Worm (Caenorhabditis elegans): Measurements from ENCODE around the gene ncr-1.

Gene ncr-1

ce11 chrX:4439616-4440015, 49.0 kb downstream of the ncr-1 start:
- TF ChIP-seq nhr-237 (tag; optimal IDR thresholded peaks at IDR 0.05): no peak
- no peak for TF ChIP-seq ham-2 (GFP tag; optimal IDR thresholded peaks at IDR 0.05)
- no peak for TF ChIP-seq snpc-4 (tag; optimal IDR thresholded peaks at IDR 0.05)
- no peak for TF ChIP-seq lin-13 (tag; optimal IDR thresholded peaks at IDR 0.05)
- no peak for TF ChIP-seq cnd-1 (tag; optimal IDR thresholded peaks at IDR 0.05)
- no peak for TF ChIP-seq elt-1 (tag; optimal IDR thresholded peaks at IDR 0.05; ENCODE audit: borderline replicate concordance, insufficient read depth)
- no peak for TF ChIP-seq tbx-8 (GFP tag; optimal IDR thresholded peaks at IDR 0.05)
- TF ChIP-seq nhr-2 (tag; optimal IDR thresholded peaks at IDR 0.05): no peak

ce11 chrX:4438823-4439222, 49.8 kb downstream of the ncr-1 start:
- TF ChIP-seq M03D4.4 (tag; optimal IDR thresholded peaks at IDR 0.05) (no peak), nhr-28 (tag; optimal IDR thresholded peaks at IDR 0.05) (no peak), nhr-76 (tag; optimal IDR thresholded peaks at IDR 0.05) (no peak), blmp-1 (tag; optimal IDR thresholded peaks at IDR 0.05) (no peak), ceh-83 (GFP tag; optimal IDR thresholded peaks at IDR 0.05) (no peak)

- TF ChIP-seq blmp-1 (tag; optimal IDR thresholded peaks at IDR 0.05) (no peak), unc-62 (GFP tag; optimal IDR thresholded peaks at IDR 0.05) (no peak), sem-2 (GFP tag; optimal IDR thresholded peaks at IDR 0.05) (no peak), hlh-1 (tag; optimal IDR thresholded peaks at IDR 0.05) (peak; percentile 18), snpc-4 (tag; optimal IDR thresholded peaks at IDR 0.05) (no peak), ceh-39 (tag; optimal IDR thresholded peaks at IDR 0.05) (no peak), ces-1 (GFP tag; optimal IDR thresholded peaks at IDR 0.05) (peak; percentile 8), elt-1 (tag; optimal IDR thresholded peaks at IDR 0.05; ENCODE audit: borderline replicate concordance, insufficient read depth) (no peak), ztf-11 (tag; optimal IDR thresholded peaks at IDR 0.05) (no peak), lsy-2 (tag; optimal IDR thresholded peaks at IDR 0.05) (no peak)
Observed at ce11 chrX:4437555-4437954, 51.1 kb downstream of the ncr-1 start, which contains the start of gene cest-26. cest-26 (minus strand) TSS chrX:4437655.

ce11 chrX:4435396-4435795, 53.3 kb downstream of the ncr-1 start:
- TF ChIP-seq unc-120 (tag; optimal IDR thresholded peaks at IDR 0.05; ENCODE audit: poor library complexity, severe bottlenecking) (no peak), hlh-1 (tag; optimal IDR thresholded peaks at IDR 0.05) (peak; percentile 81)

- TF ChIP-seq zip-8 (tag; optimal IDR thresholded peaks at IDR 0.05) (no peak), lsy-2 (tag; optimal IDR thresholded peaks at IDR 0.05) (no peak), flh-1 (GFP tag; optimal IDR thresholded peaks at IDR 0.05) (no peak), ces-1 (GFP tag; optimal IDR thresholded peaks at IDR 0.05) (peak; percentile 81)
Observed at ce11 chrX:4434577-4434976, 54.1 kb downstream of the ncr-1 start.

ce11 chrX:4429364-4429763, 59.3 kb downstream of the ncr-1 start:
- no peak for TF ChIP-seq pha-4 (tag; optimal IDR thresholded peaks at IDR 0.05)
- TF ChIP-seq hlh-1 (tag; optimal IDR thresholded peaks at IDR 0.05): peak; percentile 62

ce11 chrX:4427387-4427786, 61.3 kb downstream of the ncr-1 start:
- TF ChIP-seq ham-2 (GFP tag; optimal IDR thresholded peaks at IDR 0.05): no peak
- no peak for TF ChIP-seq lsy-2 (tag; optimal IDR thresholded peaks at IDR 0.05)
- TF ChIP-seq mls-2 (tag; optimal IDR thresholded peaks at IDR 0.05): no peak
- no peak for TF ChIP-seq sptf-1 (tag; optimal IDR thresholded peaks at IDR 0.05)
- TF ChIP-seq zip-8 (tag; optimal IDR thresholded peaks at IDR 0.05): no peak
- TF ChIP-seq unc-62 (GFP tag; optimal IDR thresholded peaks at IDR 0.05): no peak
- no peak for TF ChIP-seq hlh-1 (tag; optimal IDR thresholded peaks at IDR 0.05)
- no peak for TF ChIP-seq M03D4.4 (tag; optimal IDR thresholded peaks at IDR 0.05)
- no peak for TF ChIP-seq elt-1 (tag; optimal IDR thresholded peaks at IDR 0.05; ENCODE audit: borderline replicate concordance, insufficient read depth)
- no peak for TF ChIP-seq ceh-43 (GFP tag; optimal IDR thresholded peaks at IDR 0.05)
- no peak for TF ChIP-seq ces-1 (GFP tag; optimal IDR thresholded peaks at IDR 0.05)
- TF ChIP-seq ceh-83 (GFP tag; optimal IDR thresholded peaks at IDR 0.05): no peak
